Fruit fly (Drosophila melanogaster) whole organism, embryonic: ENCODE results near the gene CG8892.

Source experiments
- ATbp ChIP-seq: fragments of 200-800 bp; sonication (Bioruptor generic); optimal IDR thresholded peaks from 2 replicates; lab custom pipeline; 2017; ENCODE audit warnings: missing biosample characterization, mild to moderate bottlenecking, missing genetic modification characterization, missing genetic modification reagents
- BEAF-32 ChIP-seq: fragments of 200-800 bp; sonication (Bioruptor generic); optimal IDR thresholded peaks from 3 replicates; lab custom pipeline; 2017; ENCODE audit warnings: missing biosample characterization, missing genetic modification characterization, mild to moderate bottlenecking, moderate library complexity, missing genetic modification reagents
- C15 ChIP-seq: fragments of 200-800 bp; sonication (Bioruptor generic); IDR thresholded peaks from 3 replicates; pipeline ENCODE4 v1.3.6; 2022; ENCODE audit warnings: missing biosample characterization, missing genetic modification characterization
- CG12236 ChIP-seq: fragments of 200-800 bp; sonication (Bioruptor generic); optimal IDR thresholded peaks from 2 replicates; lab custom pipeline; 2016; ENCODE audit warnings: missing biosample characterization, missing genetic modification characterization
- CG14860 ChIP-seq: fragments of 200-800 bp; sonication (Bioruptor generic); IDR thresholded peaks from 3 replicates; pipeline ENCODE4 v1.3.6; 2022; ENCODE audit warnings: missing biosample characterization, missing genetic modification characterization; ENCODE audit not compliant: partially characterized antibody
- CG31224 ChIP-seq: fragments of 200-800 bp; sonication (Bioruptor generic); IDR thresholded peaks from 2 replicates; pipeline ENCODE4 v1.3.6; 2022; ENCODE audit warnings: missing biosample characterization, missing genetic modification characterization
- CG32767 ChIP-seq: fragments of 200-800 bp; sonication (Bioruptor generic); IDR thresholded peaks from 2 replicates; pipeline ENCODE4 v1.3.6; 2022; ENCODE audit warnings: missing biosample characterization, missing genetic modification characterization
- CG3726 ChIP-seq: fragments of 200-800 bp; sonication (Bioruptor generic); IDR thresholded peaks from 3 replicates; pipeline ENCODE4, ENCODE4 v1.3.6; 2022; ENCODE audit warnings: missing biosample characterization, missing genetic modification characterization
- CG42726 ChIP-seq: fragments of 200-800 bp; sonication (Bioruptor generic); IDR thresholded peaks from 2 replicates; pipeline ENCODE4 v1.3.6; 2022; ENCODE audit warnings: missing biosample characterization, missing genetic modification characterization; ENCODE audit not compliant: partially characterized antibody
- CG6272 ChIP-seq: fragments of 200-800 bp; sonication (Bioruptor generic); IDR thresholded peaks from 2 replicates; pipeline ENCODE4 v1.3.6; 2022; ENCODE audit warnings: missing biosample characterization, missing genetic modification characterization
- CG6791 ChIP-seq: fragments of 200-800 bp; sonication (Bioruptor generic); IDR thresholded peaks from 3 replicates; pipeline ENCODE4 v1.3.6; 2022; ENCODE audit warnings: missing biosample characterization, missing genetic modification characterization; ENCODE audit not compliant: partially characterized antibody
- CG7963 ChIP-seq: fragments of 200-800 bp; sonication (Bioruptor generic); IDR thresholded peaks from 3 replicates; pipeline ENCODE4 v1.3.6; 2022; ENCODE audit warnings: missing biosample characterization, missing genetic modification characterization; ENCODE audit not compliant: partially characterized antibody
- CG8478 ChIP-seq: fragments of >200 bp; optimal IDR thresholded peaks from 2 replicates; lab custom pipeline; 2018
- CG9437 ChIP-seq: fragments of 200-800 bp; sonication (Bioruptor generic); optimal IDR thresholded peaks from 2 replicates; lab custom pipeline; 2018; ENCODE audit warnings: missing biosample characterization, mild to moderate bottlenecking, missing genetic modification characterization
- CG9817 ChIP-seq: fragments of 200-800 bp; sonication (Bioruptor generic); optimal IDR thresholded peaks from 2 replicates; lab custom pipeline; 2018; ENCODE audit warnings: missing biosample characterization, mild to moderate bottlenecking, missing genetic modification characterization, moderate library complexity
- Dad ChIP-seq: fragments of 200-800 bp; sonication (Bioruptor generic); optimal IDR thresholded peaks from 3 replicates; lab custom pipeline; 2016; ENCODE audit warnings: missing biosample characterization, missing genetic modification characterization
- Dip3 ChIP-seq: fragments of 200-800 bp; sonication (Bioruptor generic); optimal IDR thresholded peaks from 3 replicates; lab custom pipeline; 2016; ENCODE audit warnings: missing biosample characterization, missing genetic modification characterization
- Dll ChIP-seq: fragments of 200-800 bp; sonication (Bioruptor generic); IDR thresholded peaks from 4 replicates; pipeline ENCODE4 v1.3.6; 2022; ENCODE audit warnings: missing biosample characterization, missing genetic modification characterization; ENCODE audit not compliant: partially characterized antibody
- E2f2 ChIP-seq: fragments of 200-800 bp; sonication (Bioruptor generic); IDR thresholded peaks from 2 replicates; pipeline ENCODE4 v1.3.6; 2022; ENCODE audit warnings: missing biosample characterization, missing genetic modification characterization
- Hr39 ChIP-seq: fragments of >200 bp; optimal IDR thresholded peaks from 2 replicates; lab custom pipeline; 2017
- Lhr ChIP-seq: fragments of 200-800 bp; sonication (Bioruptor generic); optimal IDR thresholded peaks from 3 replicates; lab custom pipeline; 2017; ENCODE audit warnings: mild to moderate bottlenecking, missing biosample characterization, missing genetic modification reagents, missing genetic modification characterization
- Med ChIP-seq: fragments of 200-800 bp; sonication (Bioruptor generic); peaks from one replicate; lab custom pipeline; 2016; ENCODE audit warnings: missing biosample characterization, missing genetic modification characterization, mild to moderate bottlenecking, inconsistent platforms, moderate library complexity
- NFAT ChIP-seq: fragments of 200-800 bp; sonication (Bioruptor generic); IDR thresholded peaks from 2 replicates; pipeline ENCODE4 v1.3.6; 2022; ENCODE audit warnings: missing biosample characterization, missing genetic modification characterization
- Sox100B ChIP-seq: fragments of 200-800 bp; sonication (Bioruptor generic); optimal IDR thresholded peaks from 3 replicates; lab custom pipeline; 2018; ENCODE audit warnings: missing biosample characterization, mild to moderate bottlenecking, missing genetic modification characterization
- Spps ChIP-seq: fragments of 200-800 bp; sonication (Bioruptor generic); optimal IDR thresholded peaks from 2 replicates; lab custom pipeline; 2018; ENCODE audit warnings: missing biosample characterization, mild to moderate bottlenecking, missing genetic modification characterization
- Taf1 ChIP-seq: fragments of 200-800 bp; sonication (Bioruptor generic); IDR thresholded peaks from 2 replicates; pipeline ENCODE4 v1.3.6; 2022; ENCODE audit warnings: missing biosample characterization, missing genetic modification characterization
- ash1 ChIP-seq: fragments of 200-800 bp; sonication (Bioruptor generic); optimal IDR thresholded peaks from 2 replicates; lab custom pipeline; 2018; ENCODE audit warnings: missing biosample characterization, mild to moderate bottlenecking, missing genetic modification characterization
- bbx ChIP-seq: fragments of 200-800 bp; sonication (Bioruptor generic); IDR thresholded peaks from 2 replicates; pipeline ENCODE4 v1.3.6; 2022; ENCODE audit warnings: missing biosample characterization, missing genetic modification characterization; ENCODE audit not compliant: partially characterized antibody
- bcd ChIP-seq: fragments of 200-800 bp; sonication (Bioruptor generic); optimal IDR thresholded peaks from 2 replicates; lab custom pipeline; 2017; ENCODE audit warnings: missing biosample characterization, mild to moderate bottlenecking, missing genetic modification characterization
- emc ChIP-seq: fragments of 200-800 bp; sonication (Bioruptor generic); optimal IDR thresholded peaks from 2 replicates; lab custom pipeline; 2016; ENCODE audit warnings: missing biosample characterization, missing genetic modification characterization
- exex ChIP-seq: fragments of 200-800 bp; sonication (Bioruptor generic); optimal IDR thresholded peaks from 4 replicates; lab custom pipeline; 2018; ENCODE audit warnings: missing biosample characterization, mild to moderate bottlenecking, missing genetic modification characterization, moderate library complexity
- ftz-f1 ChIP-seq: fragments of 200-800 bp; sonication (Bioruptor generic); optimal IDR thresholded peaks from 2 replicates; lab custom pipeline; 2016; ENCODE audit warnings: missing biosample characterization, missing genetic modification characterization
- gem ChIP-seq: fragments of 200-800 bp; sonication (Bioruptor generic); optimal IDR thresholded peaks from 2 replicates; lab custom pipeline; 2019; ENCODE audit warnings: missing biosample characterization, mild to moderate bottlenecking, missing genetic modification characterization, moderate library complexity
- h ChIP-seq: fragments of >200 bp; optimal IDR thresholded peaks from 2 replicates; lab custom pipeline; 2017
- jing ChIP-seq: fragments of 200-800 bp; sonication (Bioruptor generic); optimal IDR thresholded peaks from 2 replicates; lab custom pipeline; 2018; ENCODE audit warnings: missing biosample characterization, mild to moderate bottlenecking, missing genetic modification characterization
- knrl ChIP-seq: fragments of 200-800 bp; sonication (Bioruptor generic); IDR thresholded peaks from 3 replicates; pipeline ENCODE4 v1.3.6; 2022; ENCODE audit warnings: missing biosample characterization, missing genetic modification characterization; ENCODE audit not compliant: partially characterized antibody
- lov ChIP-seq, 2 experiments: fragments of 200-800 bp in 1 of 2; fragments of >200 bp in 1 of 2; sonication (Bioruptor generic) in 1 of 2; IDR thresholded peaks in 1 of 2; optimal IDR thresholded peaks in 1 of 2; 2 replicates in 1 of 2; 3 replicates in 1 of 2; pipeline versions ENCODE4 v1.3.6 to Lab custom; 2017 to 2022; ENCODE audit warnings: missing biosample characterization in 1 of 2, missing genetic modification characterization in 1 of 2
- mirr ChIP-seq: fragments of 200-800 bp; sonication (Bioruptor generic); optimal IDR thresholded peaks from 3 replicates; lab custom pipeline; 2018; ENCODE audit warnings: missing biosample characterization, mild to moderate bottlenecking, missing genetic modification characterization
- prd ChIP-seq, 3 experiments: fragments of >200 bp in 2 of 3; fragments of 200-800 bp in 1 of 3; sonication (Bioruptor generic) in 1 of 3; optimal IDR thresholded peaks in 2 of 3; IDR thresholded peaks in 1 of 3; 2 replicates in 2 of 3; 3 replicates in 1 of 3; pipeline versions ENCODE4 v1.3.6 to Lab custom; 2017 to 2022; ENCODE audit warnings: missing biosample characterization in 1 of 3, missing genetic modification characterization in 1 of 3
- row ChIP-seq: fragments of 200-800 bp; sonication (Bioruptor generic); IDR thresholded peaks from 3 replicates; pipeline ENCODE4 v1.3.6; 2022; ENCODE audit warnings: missing biosample characterization, missing genetic modification characterization
- schlank ChIP-seq: fragments of 200-800 bp; sonication (Bioruptor generic); optimal IDR thresholded peaks from 2 replicates; lab custom pipeline; 2018; ENCODE audit warnings: missing biosample characterization, mild to moderate bottlenecking, missing genetic modification characterization
- stwl ChIP-seq: fragments of 200-800 bp; sonication (Bioruptor generic); optimal IDR thresholded peaks from 3 replicates; lab custom pipeline; 2018; ENCODE audit warnings: missing biosample characterization, mild to moderate bottlenecking, missing genetic modification characterization, moderate library complexity
- sug ChIP-seq: fragments of 200-800 bp; optimal IDR thresholded peaks from 2 replicates; lab custom pipeline; 2019; ENCODE audit warnings: missing biosample characterization, mild to moderate bottlenecking, missing genetic modification characterization, moderate library complexity
- vnd ChIP-seq: fragments of 200-800 bp; sonication (Bioruptor generic); IDR thresholded peaks from 3 replicates; pipeline ENCODE4 v1.3.6; 2022; ENCODE audit warnings: missing biosample characterization, missing genetic modification characterization; ENCODE audit not compliant: partially characterized antibody
- zen ChIP-seq: fragments of 200-800 bp; sonication (Bioruptor generic); optimal IDR thresholded peaks from 3 replicates; lab custom pipeline; 2018; ENCODE audit warnings: missing biosample characterization, mild to moderate bottlenecking, missing genetic modification characterization, moderate library complexity

CG8892 gene

dm6 chr2L:4953086-4953570 lies 28.3 kb downstream of the CG8892 start, which contains the start of gene Jon25Bii (continued):
- TF ChIP-seq vnd (GFP tag; lab: Robert Waterston, UW) (peak; percentile 36; the same call in 1 of the 3 replicates), h (lab: Kevin White, UChicago) (no peak), exex (tag; lab: Kevin White, UChicago) (peak; percentile 92), CG9437 (GFP tag; lab: Kevin White, UChicago) (no peak)
- TF ChIP-seq, all 482 proteins: peak for 10

- peak; percentile 84 for TF ChIP-seq sug (tag; lab: Kevin White, UChicago)
- no peak for TF ChIP-seq mirr
- TF ChIP-seq, all 482 proteins: peak for 1
These were observed 30.7 kb downstream of the CG8892 start, which contains the start of gene Jon25Biii for dm6 chr2L:4950667-4951066. Jon25Biii (minus strand) TSS chr2L:4950767.

dm6 chr2L:4949453-4950045 lies 31.8 kb downstream of the CG8892 start, which contains the start of gene jet:
jet (minus strand) TSS chr2L:4949784.
- TF ChIP-seq CG31224 (GFP tag; lab: Robert Waterston, UW) (no peak), E2f2 (GFP tag; lab: Robert Waterston, UW) (peak; percentile 59), knrl (peak; percentile 63), schlank (tag; lab: Kevin White, UChicago) (no peak), C15 (GFP tag; lab: Robert Waterston, UW) (no peak), Dll (GFP tag; lab: Robert Waterston, UW) (0 out of 4 replicates have a peak, but pooled peaks have one; percentile 22), CG7963 (GFP tag; lab: Robert Waterston, UW) (peak; percentile 55; the same call in 1 of the 3 replicates), zen (peak; percentile 22), CG3726 (no peak), gem (no peak), Med (GFP tag; lab: Kevin White, UChicago) (peak; percentile 67), row (peak; percentile 19; the same call in 1 of the 3 replicates), Spps (tag; lab: Kevin White, UChicago) (no peak), BEAF-32 (GFP tag; lab: Kevin White, UChicago) (peak; percentile 24), emc (GFP tag; lab: Kevin White, UChicago) (no peak), CG8478 (lab: Kevin White, UChicago) (no peak), CG12236 (no peak), CG42726 (GFP tag; lab: Robert Waterston, UW) (peak; percentile 63), Dad (no peak), ash1 (GFP tag; lab: Kevin White, UChicago) (no peak), bbx (GFP tag; lab: Robert Waterston, UW) (peak; percentile 48), Taf1 (no peak), lov (optimal IDR thresholded peaks at IDR 0.05; lab: Kevin White, UChicago) (no peak), lov (GFP tag; IDR thresholded peaks at IDR 0.05; lab: Robert Waterston, UW) (no peak), Sox100B (GFP tag; lab: Kevin White, UChicago) (no peak), CG9817 (tag; lab: Kevin White, UChicago) (no peak), ATbp (GFP tag; lab: Kevin White, UChicago) (no peak), prd (optimal IDR thresholded peaks at IDR 0.05; lab: Kevin White, UChicago) (no peak), prd (GFP tag; IDR thresholded peaks at IDR 0.05; lab: Robert Waterston, UW) (no peak), CG6791 (GFP tag; lab: Robert Waterston, UW) (peak; percentile 57; the same call in 2 of the 3 replicates), Lhr (GFP tag; lab: Kevin White, UChicago) (no peak), ftz-f1 (peak; percentile 81), bcd (no peak), jing (no peak), NFAT (no peak), stwl (tag; lab: Kevin White, UChicago) (peak; percentile 49), Dip3 (GFP tag; lab: Kevin White, UChicago) (no peak), CG14860 (peak; percentile 27; the same call in 1 of the 3 replicates), Hr39 (lab: Kevin White, UChicago) (no peak), CG32767 (GFP tag; lab: Robert Waterston, UW) (no peak), CG6272 (no peak)
